Worm (Caenorhabditis elegans) whole organism, L1 larva: Measurements from ENCODE around the gene B0563.9.
A peak's percentile ranks its signal among the peaks of the same experiment; 100 is the strongest.

Experiments used
- C04F5.9 ChIP-seq: sonication (generic microtip); optimal IDR thresholded peaks from 2 replicates; lab custom pipeline; 2016; ENCODE audit warnings: missing genetic modification characterization, missing compliant biosample characterization
- F16B12.6 ChIP-seq: fragments of 150-350 bp; optimal IDR thresholded peaks from 2 replicates; lab custom pipeline; 2014; ENCODE audit warnings: missing biosample characterization, missing genetic modification characterization
- Y116A8C.19 ChIP-seq: sonication (generic microtip); optimal IDR thresholded peaks from 2 replicates; lab custom pipeline; 2016; ENCODE audit warnings: missing compliant biosample characterization, missing genetic modification characterization, borderline replicate concordance
- alr-1 ChIP-seq: fragments of 200-800 bp; sonication (Bioruptor generic); optimal IDR thresholded peaks from 2 replicates; lab custom pipeline; 2018; ENCODE audit warnings: borderline replicate concordance, mild to moderate bottlenecking, missing genetic modification characterization, missing compliant biosample characterization
- ama-1 ChIP-seq: fragments of 150-350 bp; optimal IDR thresholded peaks from 2 replicates; lab custom pipeline; 2014
- ceh-63 ChIP-seq: fragments of 200-800 bp; sonication (Bioruptor generic); optimal IDR thresholded peaks from 2 replicates; lab custom pipeline; 2018; ENCODE audit warnings: mild to moderate bottlenecking, missing genetic modification characterization, missing compliant biosample characterization
- ceh-82 ChIP-seq, 3 experiments: fragments of 150-350 bp in 1 of 3; sonication (generic microtip) in 2 of 3; optimal IDR thresholded peaks; 2 replicates each; lab custom pipeline; 2014 to 2017; ENCODE audit warnings: missing biosample characterization in 3 of 3, missing genetic modification characterization in 3 of 3
- ceh-90 ChIP-seq: sonication (generic microtip); optimal IDR thresholded peaks from 2 replicates; lab custom pipeline; 2016; ENCODE audit warnings: missing genetic modification characterization, missing compliant biosample characterization
- dpl-1 ChIP-seq, 3 experiments: fragments of 150-350 bp in 2 of 3; sonication (generic microtip) in 1 of 3; optimal IDR thresholded peaks; 2 replicates each; lab custom pipeline; 2014 to 2017; ENCODE audit warnings: missing biosample characterization in 3 of 3, missing genetic modification characterization in 3 of 3, missing genetic modification reagents in 3 of 3
- efl-1 ChIP-seq, 4 experiments: fragments of 150-350 bp; optimal IDR thresholded peaks in 3 of 4; peaks in 1 of 4; 1 replicate in 1 of 4; 2 replicates in 3 of 4; lab custom pipeline; 2014; ENCODE audit warnings: missing biosample characterization in 2 of 4, missing genetic modification characterization in 2 of 4, missing genetic modification reagents in 2 of 4
- egl-13 ChIP-seq: sonication (generic microtip); optimal IDR thresholded peaks from 2 replicates; lab custom pipeline; 2016; ENCODE audit warnings: missing genotype, missing genetic modification reagents, missing genetic modification characterization, missing compliant biosample characterization
- egl-27 ChIP-seq, 2 experiments: fragments of 150-350 bp in 1 of 2; sonication (generic microtip); optimal IDR thresholded peaks; 3 replicates each; lab custom pipeline; 2017 to 2018; ENCODE audit warnings: missing biosample characterization in 2 of 2, missing genetic modification characterization in 2 of 2, missing genetic modification reagents in 2 of 2
- elt-2 ChIP-seq: sonication (generic microtip); optimal IDR thresholded peaks from 2 replicates; lab custom pipeline; 2016; ENCODE audit warnings: missing genetic modification characterization, mild to moderate bottlenecking, inconsistent platforms, missing compliant biosample characterization, missing genetic modification reagents
- elt-3 ChIP-seq, 6 experiments: fragments of 150-350 bp in 1 of 6; sonication (generic microtip); optimal IDR thresholded peaks; 2 replicates each; lab custom pipeline; 2017 to 2018; ENCODE audit warnings: missing biosample characterization in 6 of 6, missing genetic modification characterization in 6 of 6, inconsistent platforms in 1 of 6
- fkh-4 ChIP-seq: sonication (generic microtip); optimal IDR thresholded peaks from 2 replicates; lab custom pipeline; 2016; ENCODE audit warnings: missing compliant biosample characterization, missing genetic modification characterization, borderline replicate concordance
- fkh-8 ChIP-seq: sonication (generic microtip); optimal IDR thresholded peaks from 2 replicates; lab custom pipeline; 2016; ENCODE audit warnings: mild to moderate bottlenecking, missing genetic modification characterization, missing compliant biosample characterization
- irx-1 ChIP-seq: sonication (generic microtip); optimal IDR thresholded peaks from 2 replicates; lab custom pipeline; 2016; ENCODE audit warnings: missing genetic modification characterization, missing compliant biosample characterization
- isw-1 ChIP-seq: fragments of 200-800 bp; sonication (Bioruptor generic); IDR thresholded peaks from 2 replicates; pipeline ENCODE4 v1.3.6; 2022; ENCODE audit warnings: missing genetic modification characterization, missing compliant biosample characterization
- lin-14 ChIP-seq: fragments of 200-800 bp; sonication (Bioruptor generic); optimal IDR thresholded peaks from 2 replicates; lab custom pipeline; 2018; ENCODE audit warnings: mild to moderate bottlenecking, missing genetic modification characterization, moderate library complexity, missing compliant biosample characterization
- lin-15B ChIP-seq: fragments of 150-350 bp; sonication (generic microtip); optimal IDR thresholded peaks from 3 replicates; lab custom pipeline; 2014; ENCODE audit warnings: missing biosample characterization, missing genetic modification characterization
- lin-35 ChIP-seq, 2 experiments: fragments of 150-350 bp; optimal IDR thresholded peaks; 2 replicates each; lab custom pipeline; 2014; ENCODE audit warnings: missing biosample characterization in 2 of 2, missing genetic modification characterization in 2 of 2, missing genetic modification reagents in 2 of 2
- lir-3 ChIP-seq: sonication (generic microtip); optimal IDR thresholded peaks from 2 replicates; lab custom pipeline; 2016; ENCODE audit warnings: mild to moderate bottlenecking, missing genetic modification characterization, moderate library complexity, missing compliant biosample characterization; ENCODE audit not compliant: poor library complexity
- lsy-2 ChIP-seq, 2 experiments: fragments of 150-350 bp; optimal IDR thresholded peaks; 2 replicates each; lab custom pipeline; 2014; ENCODE audit warnings: missing biosample characterization in 2 of 2, missing genetic modification characterization in 2 of 2
- mdl-1 ChIP-seq, 2 experiments: fragments of 150-350 bp; optimal IDR thresholded peaks; 2 replicates each; lab custom pipeline; 2014 to 2017; ENCODE audit warnings: missing biosample characterization in 2 of 2, missing genetic modification characterization in 2 of 2, inconsistent platforms in 1 of 2
- nhr-11 ChIP-seq: fragments of 150-350 bp; optimal IDR thresholded peaks from 2 replicates; lab custom pipeline; 2014; ENCODE audit warnings: missing biosample characterization, missing genetic modification characterization
- nhr-12 ChIP-seq: sonication (generic microtip); optimal IDR thresholded peaks from 2 replicates; lab custom pipeline; 2017; ENCODE audit warnings: missing biosample characterization, missing genetic modification characterization
- nhr-19 ChIP-seq: fragments of 200-800 bp; sonication (Bioruptor generic); conservative IDR thresholded peaks from 2 replicates; pipeline ENCODE4 v1.3.6; 2022; ENCODE audit warnings: missing genetic modification characterization, missing compliant biosample characterization
- nhr-47 ChIP-seq: sonication (generic microtip); optimal IDR thresholded peaks from 2 replicates; lab custom pipeline; 2016; ENCODE audit warnings: mild to moderate bottlenecking, missing genetic modification characterization, moderate library complexity, missing compliant biosample characterization
- nhr-71 ChIP-seq: sonication (generic microtip); optimal IDR thresholded peaks from 2 replicates; lab custom pipeline; 2016; ENCODE audit warnings: mild to moderate bottlenecking, missing genetic modification characterization, moderate library complexity, missing compliant biosample characterization
- nhr-77 ChIP-seq: fragments of 150-350 bp; optimal IDR thresholded peaks from 2 replicates; lab custom pipeline; 2014; ENCODE audit warnings: missing biosample characterization, missing genetic modification characterization
- nhr-84 ChIP-seq: sonication (generic microtip); optimal IDR thresholded peaks from 2 replicates; lab custom pipeline; 2017; ENCODE audit warnings: missing biosample characterization, missing genetic modification characterization
- nhr-85 ChIP-seq: sonication (generic microtip); peaks from one replicate; lab custom pipeline; 2016; ENCODE audit warnings: missing genetic modification characterization, inconsistent platforms, missing compliant biosample characterization
- nhr-90 ChIP-seq: sonication (generic microtip); optimal IDR thresholded peaks from 2 replicates; lab custom pipeline; 2016; ENCODE audit warnings: mild to moderate bottlenecking, missing genetic modification characterization, missing compliant biosample characterization; ENCODE audit not compliant: poor library complexity
- pag-3 ChIP-seq: sonication (generic microtip); optimal IDR thresholded peaks from 2 replicates; lab custom pipeline; 2017; ENCODE audit warnings: missing genetic modification characterization, mild to moderate bottlenecking, missing compliant biosample characterization, antibody characterized with exemption, borderline replicate concordance; ENCODE audit not compliant: insufficient read depth
- pax-3 ChIP-seq: fragments of 200-800 bp; sonication (Bioruptor generic); optimal IDR thresholded peaks from 2 replicates; lab custom pipeline; 2018; ENCODE audit warnings: mild to moderate bottlenecking, missing genetic modification characterization, moderate library complexity, missing compliant biosample characterization
- rnt-1 ChIP-seq: sonication (generic microtip); optimal IDR thresholded peaks from 2 replicates; lab custom pipeline; 2016; ENCODE audit warnings: mild to moderate bottlenecking, missing genetic modification characterization, moderate library complexity, missing compliant biosample characterization
- skn-1 ChIP-seq: fragments of 150-350 bp; optimal IDR thresholded peaks from 2 replicates; lab custom pipeline; 2014; ENCODE audit warnings: missing biosample characterization, missing genetic modification characterization
- snpc-4 ChIP-seq: fragments of 150-350 bp; optimal IDR thresholded peaks from 2 replicates; lab custom pipeline; 2014; ENCODE audit warnings: missing biosample characterization, missing genetic modification characterization
- snu-23 ChIP-seq: sonication (generic microtip); optimal IDR thresholded peaks from 2 replicates; lab custom pipeline; 2016; ENCODE audit warnings: missing genetic modification characterization, missing compliant biosample characterization
- tbx-2 ChIP-seq: sonication (generic microtip); optimal IDR thresholded peaks from 2 replicates; lab custom pipeline; 2016; ENCODE audit warnings: missing genetic modification characterization, missing compliant biosample characterization
- tlp-1 ChIP-seq: fragments of 150-350 bp; optimal IDR thresholded peaks from 2 replicates; lab custom pipeline; 2014; ENCODE audit warnings: missing biosample characterization, missing genetic modification characterization
- unc-130 ChIP-seq: fragments of 150-350 bp; optimal IDR thresholded peaks from 2 replicates; lab custom pipeline; 2017; ENCODE audit warnings: missing biosample characterization, missing genetic modification characterization, inconsistent platforms
- unc-86 ChIP-seq: sonication (generic microtip); optimal IDR thresholded peaks from 2 replicates; lab custom pipeline; 2016; ENCODE audit warnings: missing genetic modification characterization, missing compliant biosample characterization
- unc-98 ChIP-seq: fragments of 200-800 bp; sonication (Bioruptor generic); IDR thresholded peaks from 2 replicates; pipeline ENCODE4 v1.3.6; 2022; ENCODE audit warnings: missing genetic modification characterization, missing compliant biosample characterization
- zag-1 ChIP-seq: fragments of 150-350 bp; optimal IDR thresholded peaks from 2 replicates; lab custom pipeline; 2014; ENCODE audit warnings: missing biosample characterization, missing genetic modification characterization
- zip-4 ChIP-seq: fragments of 200-800 bp; sonication (Bioruptor generic); optimal IDR thresholded peaks from 2 replicates; lab custom pipeline; 2018; ENCODE audit warnings: mild to moderate bottlenecking, missing genetic modification characterization, moderate library complexity, missing compliant biosample characterization
- ztf-4 ChIP-seq: fragments of 150-350 bp; optimal IDR thresholded peaks from 2 replicates; lab custom pipeline; 2014; ENCODE audit warnings: missing biosample characterization, missing genetic modification characterization

Gene B0563.9

ce11 chrX:9210086-9210485 is 41.7 kb downstream of the B0563.9 start:
- TF ChIP-seq ama-1 (no peak), zag-1 (tag; lab: Kevin White, UChicago) (no peak), nhr-90 (tag; lab: Kevin White, UChicago) (peak; percentile 15), ceh-90 (no peak), tlp-1 (tag; lab: Kevin White, UChicago) (no peak), lin-15B (no peak), ceh-63 (GFP tag; lab: Kevin White, UChicago) (no peak), elt-2 (peak; percentile 45), unc-98 (GFP tag; lab: Robert Waterston, UW) (no peak), elt-3 (tag; optimal IDR thresholded peaks at IDR 0.05; lab: Kevin White, UChicago) (no peak), mdl-1 (tag; optimal IDR thresholded peaks at IDR 0.05; lab: Kevin White, UChicago) (no peak), Y116A8C.19 (tag; lab: Kevin White, UChicago) (no peak), snpc-4 (tag; lab: Kevin White, UChicago) (no peak), lin-14 (GFP tag; lab: Kevin White, UChicago) (peak; percentile 9), rnt-1 (tag; lab: Kevin White, UChicago) (no peak), lin-35 (GFP tag; optimal IDR thresholded peaks at IDR 0.05; lab: Kevin White, UChicago) (peak in 1 of 2 experiments; percentile 23), fkh-4 (tag; lab: Kevin White, UChicago) (no peak)

DNA sequence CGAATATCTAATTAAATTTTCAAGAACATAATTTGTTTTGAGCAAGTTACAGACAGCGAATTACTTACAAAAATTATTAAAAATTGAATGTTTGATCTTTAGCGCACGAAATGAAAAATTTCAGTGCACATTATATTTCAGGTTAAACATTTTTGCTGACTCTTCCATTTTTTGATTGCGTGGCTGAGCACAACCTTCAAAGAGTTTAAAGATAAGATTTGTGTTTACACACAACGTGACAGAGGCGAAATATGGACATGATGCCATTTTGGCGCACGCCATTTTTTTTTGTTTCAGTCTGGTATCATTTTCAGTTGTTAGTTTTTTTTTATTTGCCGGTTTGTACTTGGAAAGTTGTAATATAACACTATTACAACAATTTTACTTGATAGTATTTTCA is 44.3 kb downstream of the B0563.9 start:
- TF ChIP-seq tlp-1 (tag; lab: Kevin White, UChicago) (no peak), F16B12.6 (tag; lab: Kevin White, UChicago) (no peak), nhr-84 (no peak), lin-35 (GFP tag; optimal IDR thresholded peaks at IDR 0.05; lab: Kevin White, UChicago) (peak in 1 of 2 experiments; percentile 29), C04F5.9 (no peak), nhr-77 (tag; lab: Kevin White, UChicago) (no peak), elt-2 (peak; percentile 55)

DNA sequence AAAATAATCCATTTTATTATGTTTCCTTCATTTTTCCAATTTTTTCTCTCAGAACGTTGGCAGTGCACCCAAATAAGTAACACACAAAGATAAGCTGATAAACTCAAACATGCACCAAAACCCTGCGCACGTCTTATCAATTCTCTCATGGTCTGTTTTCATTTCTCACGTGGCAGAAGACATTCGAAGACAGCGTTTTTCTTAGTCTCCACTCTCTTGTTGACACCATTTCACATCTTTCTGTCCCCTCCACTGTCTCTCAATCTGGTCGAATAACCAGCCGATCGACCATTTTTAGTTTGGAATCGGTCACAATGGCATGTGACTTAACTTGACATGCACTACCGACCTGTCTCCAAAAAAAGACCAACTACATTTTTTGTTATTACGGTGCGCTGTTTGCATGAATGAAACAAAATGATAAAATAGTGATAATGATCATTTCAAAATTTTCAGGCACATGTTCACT is 45.6 kb downstream of the B0563.9 start, which contains the start of gene C35B8.3:
Gene C35B8.3, plus strand, starts transcription at position 51 of the 469 bp plus-strand sequence.
- TF ChIP-seq fkh-8, result no peak
- peak; percentile 34 for TF ChIP-seq nhr-19
- peak; percentile 81 for TF ChIP-seq elt-2
- no peak for TF ChIP-seq pag-3 (tag; lab: Kevin White, UChicago)
- no peak for TF ChIP-seq rnt-1 (tag; lab: Kevin White, UChicago)
- TF ChIP-seq efl-1 (optimal IDR thresholded peaks at IDR 0.05; lab: Kevin White, UChicago), result no peak
- TF ChIP-seq efl-1 (GFP tag; optimal IDR thresholded peaks at IDR 0.05 in 1 of 2; lab: Kevin White, UChicago), result peak in 1 of 2 experiments; percentile 91
- TF ChIP-seq unc-130 (tag; lab: Kevin White, UChicago), result peak; percentile 60
- TF ChIP-seq ceh-90, result no peak
- no peak for TF ChIP-seq isw-1
- TF ChIP-seq snu-23 (GFP tag; lab: Kevin White, UChicago), result peak; percentile 76
- no peak for TF ChIP-seq lir-3 (tag; lab: Kevin White, UChicago)
- TF ChIP-seq nhr-47 (tag; lab: Kevin White, UChicago), result no peak
- no peak for TF ChIP-seq irx-1 (tag; lab: Kevin White, UChicago)
- TF ChIP-seq zip-4, result no peak
- TF ChIP-seq nhr-85 (tag; lab: Kevin White, UChicago), result peak; percentile 91
- TF ChIP-seq ceh-82 (tag; optimal IDR thresholded peaks at IDR 0.05; lab: Kevin White, UChicago), result no peak
- peak; percentile 23 for TF ChIP-seq skn-1 (tag; lab: Kevin White, UChicago)
- no peak for TF ChIP-seq alr-1
- TF ChIP-seq mdl-1 (tag; optimal IDR thresholded peaks at IDR 0.05; lab: Kevin White, UChicago), result peak in 1 of 2 experiments; percentile 88
- TF ChIP-seq dpl-1 (GFP tag; optimal IDR thresholded peaks at IDR 0.05; lab: Kevin White, UChicago), result peak in 1 of 3 experiments; percentile 6
- TF ChIP-seq unc-86, result no peak
- TF ChIP-seq tbx-2, result peak; percentile 48
- peak in 1 of 2 experiments; percentile 47 for TF ChIP-seq lsy-2 (tag; optimal IDR thresholded peaks at IDR 0.05; lab: Kevin White, UChicago)
- TF ChIP-seq elt-3 (tag; optimal IDR thresholded peaks at IDR 0.05; lab: Kevin White, UChicago), result peak in 4 of 6 experiments; percentile 15 to 87 (median 42)
- no peak for TF ChIP-seq nhr-12
- no peak for TF ChIP-seq ztf-4
- TF ChIP-seq nhr-11 (tag; lab: Kevin White, UChicago), result no peak
- peak; percentile 72 for TF ChIP-seq nhr-71 (tag; lab: Kevin White, UChicago)
- no peak for TF ChIP-seq egl-13
- no peak for TF ChIP-seq zag-1 (tag; lab: Kevin White, UChicago)
- TF ChIP-seq egl-27 (tag; optimal IDR thresholded peaks at IDR 0.05; lab: Kevin White, UChicago), result no peak
- no peak for TF ChIP-seq pax-3
